Worm (Caenorhabditis elegans) whole organism, L4 larva: Measurements from ENCODE around the gene dohh-1.

ENCODE experiments used
- Y75B8A.6 ChIP-seq: fragments of 200-800 bp; sonication (Bioruptor generic); IDR thresholded peaks from 2 replicates; pipeline ENCODE4 v1.3.6; 2022; ENCODE audit warnings: missing genetic modification reagents, missing genetic modification characterization, missing compliant biosample characterization
- ceh-44 ChIP-seq: fragments of 200-800 bp; sonication (Bioruptor generic); IDR thresholded peaks from 2 replicates; pipeline ENCODE4 v1.3.6; 2022; ENCODE audit warnings: missing genetic modification reagents, missing genetic modification characterization, missing compliant biosample characterization
- daf-19 ChIP-seq: fragments of 200-800 bp; sonication (Bioruptor generic); conservative IDR thresholded peaks from 2 replicates; pipeline ENCODE4 v1.3.6; 2022; ENCODE audit warnings: missing genetic modification characterization, missing compliant biosample characterization
- duxl-1 ChIP-seq: sonication (generic microtip); optimal IDR thresholded peaks from 2 replicates; lab custom pipeline; 2016; ENCODE audit warnings: mild to moderate bottlenecking, missing genetic modification characterization, moderate library complexity, missing compliant biosample characterization; ENCODE audit not compliant: poor library complexity
- dve-1 ChIP-seq: sonication (generic microtip); optimal IDR thresholded peaks from 2 replicates; lab custom pipeline; 2017; ENCODE audit warnings: antibody characterized with exemption, mild to moderate bottlenecking, missing genetic modification characterization, missing compliant biosample characterization; ENCODE audit not compliant: insufficient read depth
- fos-1 ChIP-seq: fragments of 150-350 bp; optimal IDR thresholded peaks from 2 replicates; lab custom pipeline; 2014; ENCODE audit warnings: missing biosample characterization, missing genetic modification characterization
- mdl-1 ChIP-seq, 2 experiments: fragments of 150-350 bp in 1 of 2; sonication (generic microtip) in 1 of 2; optimal IDR thresholded peaks; 2 replicates each; lab custom pipeline; 2014 to 2017; ENCODE audit warnings: missing biosample characterization in 2 of 2, missing genetic modification characterization in 2 of 2
- nhr-48 ChIP-seq: sonication (generic microtip); optimal IDR thresholded peaks from 2 replicates; lab custom pipeline; 2016; ENCODE audit warnings: mild to moderate bottlenecking, missing genetic modification characterization, missing compliant biosample characterization
- spr-3 ChIP-seq: fragments of 200-800 bp; sonication (Bioruptor generic); optimal IDR thresholded peaks from 2 replicates; lab custom pipeline; 2018; ENCODE audit warnings: mild to moderate bottlenecking, missing genetic modification characterization, missing compliant biosample characterization

DNA sequence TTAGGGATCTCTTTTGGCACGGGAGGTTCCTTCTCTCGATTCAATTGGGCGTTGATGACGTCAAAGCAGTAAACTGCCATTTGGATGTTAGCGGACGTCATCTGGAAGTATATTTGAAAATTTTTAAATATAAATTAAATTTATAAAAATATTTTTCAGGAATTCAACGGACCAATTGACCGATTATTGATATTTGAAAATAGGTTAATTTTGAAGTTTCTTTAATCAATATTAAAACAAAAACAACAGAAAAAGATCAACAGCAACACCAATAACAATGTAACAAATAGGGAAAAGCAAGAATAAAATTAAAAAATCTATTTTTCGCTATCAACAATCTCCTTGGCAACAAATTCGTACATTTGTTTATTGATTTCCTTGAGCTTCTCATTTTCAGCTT is 40.5 kb upstream of the dohh-1 start, which contains the start of gene R166.3:
- TF ChIP-seq nhr-48 (tag; lab: Kevin White, UChicago) (no peak), ceh-44 (no peak), spr-3 (GFP tag; lab: Kevin White, UChicago) (no peak), dve-1 (tag; lab: Kevin White, UChicago) (no peak), daf-19 (GFP tag; lab: Robert Waterston, UW) (no peak), fos-1 (no peak), mdl-1 (tag; optimal IDR thresholded peaks at IDR 0.05; lab: Kevin White, UChicago) (no peak), Y75B8A.6 (no peak), duxl-1 (tag; lab: Kevin White, UChicago) (no peak)
